Fruit fly (Drosophila melanogaster) whole organism, embryonic: Measurements from ENCODE around the gene mRpL48.

ENCODE experiments used
- Adf1 ChIP-seq: fragments of 200-800 bp; sonication (Bioruptor generic); IDR thresholded peaks from 2 replicates; pipeline ENCODE4 v1.3.6; 2022; ENCODE audit warnings: missing biosample characterization, missing genetic modification characterization
- CG11695 ChIP-seq: fragments of 200-800 bp; sonication (Bioruptor generic); IDR thresholded peaks from 3 replicates; pipeline ENCODE4 v1.3.6; 2022; ENCODE audit warnings: missing biosample characterization, missing genetic modification characterization
- CG11696 ChIP-seq: fragments of 200-800 bp; sonication (Bioruptor generic); IDR thresholded peaks from 2 replicates; pipeline ENCODE4 v1.3.6; 2022; ENCODE audit warnings: missing biosample characterization, missing genetic modification characterization
- CG12299 ChIP-seq: fragments of 200-800 bp; sonication (Bioruptor generic); optimal IDR thresholded peaks from 2 replicates; lab custom pipeline; 2018; ENCODE audit warnings: missing biosample characterization, mild to moderate bottlenecking, missing genetic modification characterization
- CG12942 ChIP-seq: fragments of 200-800 bp; sonication (Bioruptor generic); optimal IDR thresholded peaks from 3 replicates; lab custom pipeline; 2016; ENCODE audit warnings: missing biosample characterization, missing genetic modification characterization
- CG14050 ChIP-seq: fragments of 200-800 bp; sonication (Bioruptor generic); IDR thresholded peaks from 3 replicates; pipeline ENCODE4 v1.3.6; 2022; ENCODE audit warnings: missing biosample characterization, missing genetic modification characterization
- CG17829 ChIP-seq: fragments of 200-800 bp; optimal IDR thresholded peaks from 2 replicates; lab custom pipeline; 2019; ENCODE audit warnings: missing biosample characterization, mild to moderate bottlenecking, missing genetic modification characterization, moderate library complexity
- CG18599 ChIP-seq: fragments of 200-800 bp; sonication (Bioruptor generic); optimal IDR thresholded peaks from 3 replicates; lab custom pipeline; 2017; ENCODE audit warnings: missing biosample characterization, missing genetic modification characterization, mild to moderate bottlenecking, moderate library complexity, missing genetic modification reagents
- CG32767 ChIP-seq: fragments of 200-800 bp; sonication (Bioruptor generic); IDR thresholded peaks from 2 replicates; pipeline ENCODE4 v1.3.6; 2022; ENCODE audit warnings: missing biosample characterization, missing genetic modification characterization
- CG3838 ChIP-seq: fragments of 200-800 bp; sonication (Bioruptor generic); optimal IDR thresholded peaks from 3 replicates; lab custom pipeline; 2016; ENCODE audit warnings: missing biosample characterization, missing genetic modification characterization
- CG5180 ChIP-seq: fragments of 200-800 bp; sonication (Bioruptor generic); optimal IDR thresholded peaks from 3 replicates; lab custom pipeline; 2017; ENCODE audit warnings: missing biosample characterization, missing genetic modification characterization, mild to moderate bottlenecking, moderate library complexity, missing genetic modification reagents
- CG6683 ChIP-seq: fragments of 200-800 bp; sonication (Bioruptor generic); optimal IDR thresholded peaks from 2 replicates; lab custom pipeline; 2017; ENCODE audit warnings: missing biosample characterization, mild to moderate bottlenecking, missing genetic modification characterization, missing genetic modification reagents
- CG7372 ChIP-seq: fragments of 200-800 bp; sonication (Bioruptor generic); IDR thresholded peaks from 2 replicates; pipeline ENCODE4 v1.3.6; 2022; ENCODE audit warnings: missing biosample characterization, missing genetic modification characterization
- CG8281 ChIP-seq: fragments of 200-800 bp; sonication (Bioruptor generic); optimal IDR thresholded peaks from 2 replicates; lab custom pipeline; 2018; ENCODE audit warnings: missing biosample characterization, mild to moderate bottlenecking, missing genetic modification characterization, moderate library complexity
- Camta ChIP-seq: fragments of 200-800 bp; sonication (Bioruptor generic); optimal IDR thresholded peaks from 2 replicates; lab custom pipeline; 2016; ENCODE audit warnings: missing biosample characterization, missing genetic modification characterization
- CrebB ChIP-seq: fragments of 200-800 bp; sonication (Bioruptor generic); optimal IDR thresholded peaks from 3 replicates; lab custom pipeline; 2018; ENCODE audit warnings: missing biosample characterization, mild to moderate bottlenecking, missing genetic modification characterization
- Deaf1 ChIP-seq: fragments of 200-800 bp; optimal IDR thresholded peaks from 3 replicates; lab custom pipeline; 2019; ENCODE audit warnings: missing biosample characterization, mild to moderate bottlenecking, missing genetic modification characterization, moderate library complexity
- Doc2 ChIP-seq: fragments of 200-800 bp; sonication (Bioruptor generic); IDR thresholded peaks from 2 replicates; pipeline ENCODE4 v1.3.6; 2022; ENCODE audit warnings: missing biosample characterization, missing genetic modification characterization
- Dp ChIP-seq: fragments of 200-800 bp; sonication (Bioruptor generic); optimal IDR thresholded peaks from 2 replicates; lab custom pipeline; 2018; ENCODE audit warnings: missing biosample characterization, mild to moderate bottlenecking, missing genetic modification characterization, moderate library complexity
- Ets65A ChIP-seq: fragments of 200-800 bp; sonication (Bioruptor generic); peaks from one replicate; lab custom pipeline; 2016; ENCODE audit warnings: missing biosample characterization, missing genetic modification characterization
- H15 ChIP-seq: fragments of 200-800 bp; sonication (Bioruptor generic); IDR thresholded peaks from 3 replicates; pipeline ENCODE4 v1.3.6; 2022; ENCODE audit warnings: missing biosample characterization, missing genetic modification characterization
- Hr78 ChIP-seq, 2 experiments: fragments of 200-800 bp in 1 of 2; fragments of >200 bp in 1 of 2; sonication (Bioruptor generic) in 1 of 2; optimal IDR thresholded peaks; 2 replicates each; lab custom pipeline; 2017 to 2019; ENCODE audit warnings: missing biosample characterization in 2 of 2, missing genetic modification characterization in 2 of 2, mild to moderate bottlenecking in 1 of 2, moderate library complexity in 1 of 2
- Kr ChIP-seq: fragments of 200-800 bp; sonication (Bioruptor generic); optimal IDR thresholded peaks from 2 replicates; lab custom pipeline; 2017; ENCODE audit warnings: missing biosample characterization, mild to moderate bottlenecking, missing genetic modification characterization
- Mrtf ChIP-seq: fragments of 200-800 bp; sonication (Bioruptor generic); IDR thresholded peaks from 3 replicates; pipeline ENCODE4 v1.3.6; 2022; ENCODE audit warnings: missing biosample characterization, missing genetic modification characterization
- NC2α ChIP-seq: fragments of 200-800 bp; sonication (Bioruptor generic); optimal IDR thresholded peaks from 2 replicates; lab custom pipeline; 2016; ENCODE audit warnings: missing biosample characterization, missing genetic modification characterization
- Oli ChIP-seq: fragments of 200-800 bp; sonication (Bioruptor generic); optimal IDR thresholded peaks from 2 replicates; lab custom pipeline; 2018; ENCODE audit warnings: missing biosample characterization, mild to moderate bottlenecking, missing genetic modification characterization, moderate library complexity
- Scr ChIP-seq: fragments of 200-800 bp; sonication (Bioruptor generic); IDR thresholded peaks from 2 replicates; pipeline ENCODE4 v1.3.6; 2022; ENCODE audit warnings: missing biosample characterization, missing genetic modification characterization; ENCODE audit not compliant: partially characterized antibody
- Side ChIP-seq: fragments of 200-800 bp; sonication (Bioruptor generic); optimal IDR thresholded peaks from 2 replicates; lab custom pipeline; 2016; ENCODE audit warnings: missing biosample characterization, missing genetic modification characterization
- Sry-β ChIP-seq: fragments of 200-800 bp; sonication (Bioruptor generic); optimal IDR thresholded peaks from 2 replicates; lab custom pipeline; 2018; ENCODE audit warnings: missing biosample characterization, mild to moderate bottlenecking, missing genetic modification characterization, moderate library complexity
- TFAM ChIP-seq: fragments of 200-800 bp; sonication (Bioruptor generic); optimal IDR thresholded peaks from 2 replicates; lab custom pipeline; 2017; ENCODE audit warnings: missing biosample characterization, missing genetic modification characterization, inconsistent platforms
- YL-1 ChIP-seq: fragments of 200-800 bp; sonication (Bioruptor generic); optimal IDR thresholded peaks from 3 replicates; lab custom pipeline; 2017; ENCODE audit warnings: missing biosample characterization, mild to moderate bottlenecking, missing genetic modification characterization
- ash1 ChIP-seq: fragments of 200-800 bp; sonication (Bioruptor generic); optimal IDR thresholded peaks from 2 replicates; lab custom pipeline; 2018; ENCODE audit warnings: missing biosample characterization, mild to moderate bottlenecking, missing genetic modification characterization
- btn ChIP-seq: fragments of 200-800 bp; sonication (Bioruptor generic); optimal IDR thresholded peaks from 2 replicates; lab custom pipeline; 2016; ENCODE audit warnings: missing biosample characterization, missing genetic modification characterization
- chinmo ChIP-seq: fragments of 200-800 bp; sonication (Bioruptor generic); IDR thresholded peaks from 4 replicates; pipeline ENCODE4 v1.3.6; 2022; ENCODE audit warnings: missing biosample characterization, missing genetic modification characterization; ENCODE audit not compliant: partially characterized antibody
- chm ChIP-seq: fragments of 200-800 bp; sonication (Bioruptor generic); IDR thresholded peaks from 2 replicates; pipeline ENCODE4 v1.3.6; 2022; ENCODE audit warnings: missing biosample characterization, missing genetic modification characterization
- crp ChIP-seq, 2 experiments: fragments of 200-800 bp; sonication (Bioruptor generic); optimal IDR thresholded peaks; 2 replicates in 1 of 2; 3 replicates in 1 of 2; lab custom pipeline; 2017; ENCODE audit warnings: missing biosample characterization in 2 of 2, missing genetic modification characterization in 2 of 2, mild to moderate bottlenecking in 1 of 2, moderate library complexity in 1 of 2
- dmrt99B ChIP-seq: fragments of 200-800 bp; sonication (Bioruptor generic); optimal IDR thresholded peaks from 2 replicates; lab custom pipeline; 2018; ENCODE audit warnings: missing biosample characterization, mild to moderate bottlenecking, missing genetic modification characterization, moderate library complexity
- fd102C ChIP-seq: fragments of 200-800 bp; sonication (Bioruptor generic); optimal IDR thresholded peaks from 2 replicates; lab custom pipeline; 2018; ENCODE audit warnings: missing biosample characterization, mild to moderate bottlenecking, missing genetic modification characterization, moderate library complexity
- hb ChIP-seq: fragments of 200-800 bp; sonication (Bioruptor generic); IDR thresholded peaks from 3 replicates; pipeline ENCODE4 v1.3.6; 2022; ENCODE audit warnings: missing biosample characterization, missing genetic modification characterization; ENCODE audit not compliant: partially characterized antibody
- ind ChIP-seq: fragments of 200-800 bp; sonication (Bioruptor generic); optimal IDR thresholded peaks from 3 replicates; lab custom pipeline; 2016; ENCODE audit warnings: missing biosample characterization, missing genetic modification characterization
- kay ChIP-seq: fragments of 200-800 bp; sonication (Bioruptor generic); optimal IDR thresholded peaks from 2 replicates; lab custom pipeline; 2016; ENCODE audit warnings: missing biosample characterization, missing genetic modification characterization
- lbe ChIP-seq: fragments of 200-800 bp; sonication (Bioruptor generic); optimal IDR thresholded peaks from 2 replicates; lab custom pipeline; 2016; ENCODE audit warnings: missing biosample characterization, mild to moderate bottlenecking, missing genetic modification characterization
- pan ChIP-seq, 4 experiments: fragments of >200 bp in 3 of 4; fragments of 200-800 bp in 1 of 4; sonication (Bioruptor generic) in 1 of 4; optimal IDR thresholded peaks in 3 of 4; IDR thresholded peaks in 1 of 4; 2 replicates each; pipeline versions ENCODE4 v1.3.6 to Lab custom; 2017 to 2022; ENCODE audit warnings: missing biosample characterization in 2 of 4, missing genetic modification characterization in 2 of 4, mixed read lengths in 1 of 4
- pb ChIP-seq: fragments of 200-800 bp; sonication (Bioruptor generic); optimal IDR thresholded peaks from 3 replicates; lab custom pipeline; 2016; ENCODE audit warnings: missing biosample characterization, missing genetic modification characterization
- seq ChIP-seq: fragments of 200-800 bp; sonication (Bioruptor generic); IDR thresholded peaks from 2 replicates; pipeline ENCODE4 v1.3.6; 2022; ENCODE audit warnings: missing biosample characterization, missing genetic modification characterization
- unc-4 ChIP-seq: fragments of 200-800 bp; sonication (Bioruptor generic); IDR thresholded peaks from 2 replicates; pipeline ENCODE4 v1.3.6; 2022; ENCODE audit warnings: missing biosample characterization, missing genetic modification characterization; ENCODE audit not compliant: partially characterized antibody
- zen2 ChIP-seq: fragments of 200-800 bp; sonication (Bioruptor generic); IDR thresholded peaks from 3 replicates; pipeline ENCODE4 v1.3.6; 2022; ENCODE audit warnings: missing biosample characterization, missing genetic modification characterization; ENCODE audit not compliant: partially characterized antibody

Gene mRpL48

DNA sequence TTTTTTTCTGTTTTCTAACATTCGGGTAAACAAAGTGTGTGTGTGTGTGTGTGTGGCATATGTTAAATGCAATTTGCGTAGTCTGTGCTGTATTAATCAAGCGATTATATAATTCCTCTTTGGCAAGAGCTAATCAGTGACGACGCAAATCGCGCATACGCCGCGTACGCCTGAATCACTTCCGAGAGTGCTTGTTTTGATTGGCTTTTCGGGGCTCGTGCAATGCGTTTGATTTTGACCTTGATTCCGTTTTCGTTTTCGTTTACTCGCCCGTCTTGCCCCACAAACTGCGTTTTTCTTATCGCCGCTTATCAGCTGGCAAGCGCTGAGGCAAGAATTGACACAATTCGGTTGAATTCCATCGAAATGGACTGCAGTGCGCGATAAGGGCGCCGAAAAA is 17.4 kb upstream of the mRpL48 start (continued):
- no peak for TF ChIP-seq Adf1 (GFP tag; lab: Robert Waterston, UW)
- TF ChIP-seq H15 (GFP tag; lab: Robert Waterston, UW): no peak
- no peak for TF ChIP-seq Ets65A (GFP tag; lab: Kevin White, UChicago)
- no peak for TF ChIP-seq CG14050 (GFP tag; lab: Robert Waterston, UW)
- TF ChIP-seq Scr (GFP tag; lab: Robert Waterston, UW): no peak
- TF ChIP-seq chm (GFP tag; lab: Robert Waterston, UW): no peak
- no peak for TF ChIP-seq CG12942 (GFP tag; lab: Kevin White, UChicago)
- no peak for TF ChIP-seq CG18599 (GFP tag; lab: Kevin White, UChicago)
- no peak for TF ChIP-seq Doc2 (GFP tag; lab: Robert Waterston, UW)
- TF ChIP-seq zen2 (GFP tag; lab: Robert Waterston, UW): no peak
- TF ChIP-seq YL-1 (GFP tag; lab: Kevin White, UChicago): no peak
- no peak for TF ChIP-seq CG11695
- TF ChIP-seq CG17829: no peak
- no peak for TF ChIP-seq CG5180
- no peak for TF ChIP-seq lbe
- no peak for TF ChIP-seq fd102C
- no peak for TF ChIP-seq btn
- no peak for TF ChIP-seq Oli (tag; lab: Kevin White, UChicago)
- TF ChIP-seq Camta (GFP tag; lab: Kevin White, UChicago): no peak
- TF ChIP-seq Hr78 (GFP tag; optimal IDR thresholded peaks at IDR 0.05; lab: Kevin White, UChicago): no peak
- no peak for TF ChIP-seq ash1 (GFP tag; lab: Kevin White, UChicago)
- no peak for TF ChIP-seq CG11696 (GFP tag; lab: Robert Waterston, UW)
- no peak for TF ChIP-seq Mrtf (GFP tag; lab: Robert Waterston, UW)
- TF ChIP-seq kay (GFP tag; lab: Kevin White, UChicago): peak; percentile 3
- no peak for TF ChIP-seq CG32767 (GFP tag; lab: Robert Waterston, UW)
- no peak for TF ChIP-seq ind
- TF ChIP-seq CG12299 (tag; lab: Kevin White, UChicago): no peak
- TF ChIP-seq dmrt99B: no peak
- TF ChIP-seq pb (GFP tag; lab: Kevin White, UChicago): no peak
- TF ChIP-seq Dp (GFP tag; lab: Kevin White, UChicago): no peak
- no peak for TF ChIP-seq CG3838 (GFP tag; lab: Kevin White, UChicago)
- TF ChIP-seq hb (GFP tag; lab: Robert Waterston, UW): no peak
- TF ChIP-seq NC2α (GFP tag; lab: Kevin White, UChicago): no peak
- TF ChIP-seq CG7372 (GFP tag; lab: Robert Waterston, UW): peak; percentile 71
- TF ChIP-seq unc-4 (GFP tag; lab: Robert Waterston, UW): no peak
- no peak for TF ChIP-seq pan (optimal IDR thresholded peaks at IDR 0.05; lab: Kevin White, UChicago)
- peak in 1 of 2 experiments; percentile 47 for TF ChIP-seq pan (GFP tag; optimal IDR thresholded peaks at IDR 0.05 in 1 of 2, IDR thresholded peaks at IDR 0.05 in 1 of 2)

DNA sequence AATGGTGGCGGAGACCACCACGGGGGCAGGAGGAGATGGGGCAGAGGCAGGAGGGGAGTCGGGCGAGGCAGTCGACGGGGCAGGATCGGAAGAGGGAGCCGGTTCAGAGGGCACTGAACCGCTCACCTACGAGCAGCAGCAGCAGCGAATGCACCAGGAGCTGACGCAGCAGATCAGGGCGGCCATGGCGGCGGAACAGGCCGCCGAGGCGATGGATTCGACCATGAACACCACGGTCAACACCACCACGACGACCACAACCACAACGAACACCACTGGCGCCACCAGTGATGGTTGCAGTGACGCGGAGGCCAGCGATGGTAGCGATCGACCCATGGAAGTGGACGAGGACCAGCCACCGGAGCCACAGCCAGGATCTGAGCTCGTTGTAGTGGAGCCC is 14.0 kb upstream of the mRpL48 start:
- TF ChIP-seq Deaf1 (tag; lab: Kevin White, UChicago) (no peak), Kr (GFP tag; lab: Kevin White, UChicago) (no peak), NC2α (GFP tag; lab: Kevin White, UChicago) (no peak), Sry-β (GFP tag; lab: Kevin White, UChicago) (no peak), seq (GFP tag; lab: Robert Waterston, UW) (no peak), TFAM (no peak), CG8281 (tag; lab: Kevin White, UChicago) (no peak), crp (GFP tag; optimal IDR thresholded peaks at IDR 0.05; lab: Kevin White, UChicago) (no peak), Ets65A (GFP tag; lab: Kevin White, UChicago) (peak; percentile 74), CrebB (tag; lab: Kevin White, UChicago) (no peak), CG6683 (GFP tag; lab: Kevin White, UChicago) (no peak), Mrtf (GFP tag; lab: Robert Waterston, UW) (no peak), chinmo (GFP tag; lab: Robert Waterston, UW) (peak; percentile 93), Side (GFP tag; lab: Kevin White, UChicago) (no peak)
